Worm (Caenorhabditis elegans) whole organism, L4/young adult: ENCODE results near the gene spig-5.
"Not testable (repeated sequence)": the region's sequence is repeated elsewhere in the genome, so short reads cannot be mapped to it uniquely, and the experiment has no call there.

ENCODE experiments used
- W03F9.2 ChIP-seq: fragments of 150-350 bp; optimal IDR thresholded peaks from 2 replicates; lab custom pipeline; 2014; ENCODE audit warnings: missing biosample characterization, missing genetic modification characterization
- dao-5 ChIP-seq: sonication (generic microtip); optimal IDR thresholded peaks from 2 replicates; lab custom pipeline; 2016; ENCODE audit warnings: missing genotype, missing genetic modification characterization, moderate library complexity, missing compliant biosample characterization
- him-1 ChIP-seq: sonication (generic microtip); optimal IDR thresholded peaks from 2 replicates; lab custom pipeline; 2016; ENCODE audit warnings: missing genotype, missing genetic modification reagents, missing genetic modification characterization, missing compliant biosample characterization

Gene spig-5

ce11 chrV:14294396-14294795 lies 13.9 kb upstream of the spig-5 start, which contains the start of gene F14D7.9:
Gene F14D7.9 (plus strand): TSS chrV:14294696.
- TF ChIP-seq dao-5 (no peak), him-1 (tag; lab: Kevin White, UChicago) (no peak), W03F9.2 (no peak)

ce11 chrV:14296499-14296898 lies 11.8 kb upstream of the spig-5 start, which contains the start of gene F14D7.3:
Gene F14D7.3 (plus strand): TSS chrV:14296799.
- no peak for TF ChIP-seq W03F9.2
- no peak for TF ChIP-seq him-1 (tag; lab: Kevin White, UChicago)
- no peak for TF ChIP-seq dao-5

DNA sequence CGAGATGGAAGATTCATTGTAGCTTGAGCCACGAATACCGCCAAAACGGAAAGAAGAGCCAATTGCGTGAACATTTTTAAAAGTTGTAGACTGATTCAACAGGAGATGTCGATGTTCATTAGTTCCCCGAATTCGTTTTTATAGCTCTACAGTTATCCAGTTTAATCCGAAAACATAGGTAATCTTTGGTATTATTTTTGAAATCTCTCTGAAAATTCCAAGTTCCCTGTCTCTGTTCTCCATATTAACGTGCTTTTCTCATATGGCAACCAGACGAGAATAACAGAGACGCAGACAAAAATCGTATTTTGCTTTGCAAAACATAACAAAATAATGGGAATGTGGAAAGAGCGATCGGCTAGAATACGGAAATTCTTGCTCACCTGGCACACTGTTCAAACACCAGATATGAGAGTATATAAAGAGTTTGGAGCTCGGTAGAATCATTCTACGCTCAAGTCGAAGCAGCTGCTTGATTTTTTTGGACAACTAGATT lies 8.6 kb upstream of the spig-5 start, which contains the start of the genes spig-3 and F14D7.12:
Gene spig-3 (minus strand): TSS at position 101 of the 496 bp plus-strand sequence.
Gene F14D7.12 (plus strand): TSS at position 446 of the 496 bp plus-strand sequence.
- TF ChIP-seq W03F9.2 (no peak), dao-5 (no peak)

- no peak for TF ChIP-seq W03F9.2
- TF ChIP-seq him-1 (tag; lab: Kevin White, UChicago): no peak
- TF ChIP-seq dao-5: no peak
Measured at ce11 chrV:14301076-14301475, 7.2 kb upstream of the spig-5 start, which contains the start of gene F14D7.6. Gene F14D7.6 (plus strand): TSS chrV:14301413.

DNA sequence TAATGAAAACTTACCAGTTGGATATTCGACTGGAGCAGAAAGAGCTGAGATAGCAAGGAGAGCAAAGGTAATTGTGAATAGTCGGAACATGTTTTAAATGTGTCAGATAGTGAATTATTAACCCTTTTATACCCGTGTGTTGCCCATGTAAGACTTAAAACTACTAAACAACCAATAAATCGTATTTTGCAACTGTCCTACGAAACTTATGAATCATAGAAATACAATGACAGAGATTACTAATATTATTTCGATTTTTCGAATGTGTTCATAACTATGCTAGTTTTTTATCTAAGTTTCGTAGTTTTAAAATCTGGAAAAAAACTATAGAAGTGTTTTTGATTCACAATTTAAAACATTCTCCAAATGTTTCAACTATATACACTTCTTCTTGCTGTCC lies 1.5 kb upstream of the spig-5 start, which contains the start of gene spig-4:
Gene spig-4 (minus strand): TSS at position 101 of the 400 bp plus-strand sequence.
- not testable (repeated sequence) for TF ChIP-seq him-1 (tag; lab: Kevin White, UChicago); W03F9.2; dao-5

DNA sequence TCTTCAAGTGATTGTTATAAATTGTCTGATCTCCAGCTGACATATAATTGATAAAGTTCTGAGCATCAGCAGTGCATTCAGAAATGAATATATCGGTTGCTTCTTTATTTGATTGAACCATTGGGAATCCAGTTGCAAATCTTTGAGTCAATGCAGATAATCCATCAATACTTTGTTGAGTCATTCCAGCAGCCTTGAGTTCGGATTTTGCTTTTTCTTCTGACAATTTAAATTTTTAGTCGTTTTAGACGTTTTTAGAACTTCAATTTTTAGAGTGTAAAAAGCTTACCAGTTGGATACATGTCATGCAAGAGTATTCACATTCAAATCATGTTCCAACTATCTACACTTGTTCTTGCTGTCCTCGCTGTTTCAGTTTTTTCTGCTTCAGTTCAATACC lies 1.4 kb downstream of the spig-5 start, which contains the start of gene F14D7.14:
Gene F14D7.14 (plus strand): TSS at position 301 of the 400 bp plus-strand sequence.
- not testable (repeated sequence) for TF ChIP-seq him-1 (tag; lab: Kevin White, UChicago); W03F9.2; dao-5

DNA sequence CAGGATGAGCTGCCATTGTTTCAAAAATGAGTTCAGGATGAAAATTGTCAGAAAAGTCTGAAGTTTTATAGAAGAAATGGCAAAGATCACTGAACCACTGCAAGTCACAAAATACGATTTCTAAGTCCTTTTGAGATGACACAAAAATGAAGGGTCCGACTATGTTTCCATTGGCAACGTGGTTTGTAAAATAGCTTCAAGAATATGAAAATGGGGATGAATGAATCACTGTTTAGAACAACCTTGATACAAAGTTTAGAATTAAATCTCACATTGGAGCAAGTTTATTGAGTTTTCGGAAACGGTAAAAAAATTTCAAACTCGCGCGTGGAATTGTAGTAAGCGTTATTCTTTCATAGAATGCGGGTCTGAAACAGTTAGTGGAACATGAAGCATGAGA lies 2.9 kb downstream of the spig-5 start, which contains the start of gene ddn-3:
Gene ddn-3 (minus strand): TSS at position 101 of the 400 bp plus-strand sequence.
- TF ChIP-seq W03F9.2: no peak
- no peak for TF ChIP-seq dao-5
- TF ChIP-seq him-1 (tag; lab: Kevin White, UChicago): no peak

ce11 chrV:14312695-14313094 lies 4.4 kb downstream of the spig-5 start, which contains the start of gene F14D7.8:
Gene F14D7.8 (minus strand): TSS chrV:14312795.
- no peak for TF ChIP-seq him-1 (tag; lab: Kevin White, UChicago)
- no peak for TF ChIP-seq dao-5

DNA sequence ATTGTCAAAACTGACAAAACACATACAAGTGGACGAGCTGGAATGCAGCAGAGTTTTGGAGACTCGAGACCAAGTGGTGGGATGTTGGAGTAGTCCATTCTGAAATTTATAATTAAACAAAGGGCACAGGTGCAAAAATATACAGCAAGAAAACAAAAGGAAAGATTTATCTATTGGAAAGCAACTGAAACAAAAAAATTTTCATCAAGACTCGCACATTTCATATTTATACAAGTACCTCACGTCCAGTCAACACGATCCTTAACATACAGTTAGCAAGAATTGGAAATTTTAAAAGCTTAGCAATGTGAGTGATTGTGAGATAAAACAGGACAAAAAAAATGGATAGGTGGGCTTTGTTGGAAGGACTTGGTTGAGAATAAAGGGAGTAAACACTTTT lies 6.0 kb downstream of the spig-5 start, which contains the start of gene F47B8.1:
Gene F47B8.1 (minus strand): TSS at position 101 of the 400 bp plus-strand sequence.
- TF ChIP-seq him-1 (tag; lab: Kevin White, UChicago) (no peak), dao-5 (no peak), W03F9.2 (no peak)

- TF ChIP-seq W03F9.2: no peak
- TF ChIP-seq him-1 (tag; lab: Kevin White, UChicago): no peak
- no peak for TF ChIP-seq dao-5
Measured at ce11 chrV:14316525-14316924, 8.3 kb downstream of the spig-5 start, which contains the start of gene F47B8.2. Gene F47B8.2 (minus strand): TSS chrV:14316625.

ce11 chrV:14317204-14317603 lies 8.9 kb downstream of the spig-5 start:
- no peak for TF ChIP-seq dao-5
- no peak for TF ChIP-seq him-1 (tag; lab: Kevin White, UChicago)
- no peak for TF ChIP-seq W03F9.2

DNA sequence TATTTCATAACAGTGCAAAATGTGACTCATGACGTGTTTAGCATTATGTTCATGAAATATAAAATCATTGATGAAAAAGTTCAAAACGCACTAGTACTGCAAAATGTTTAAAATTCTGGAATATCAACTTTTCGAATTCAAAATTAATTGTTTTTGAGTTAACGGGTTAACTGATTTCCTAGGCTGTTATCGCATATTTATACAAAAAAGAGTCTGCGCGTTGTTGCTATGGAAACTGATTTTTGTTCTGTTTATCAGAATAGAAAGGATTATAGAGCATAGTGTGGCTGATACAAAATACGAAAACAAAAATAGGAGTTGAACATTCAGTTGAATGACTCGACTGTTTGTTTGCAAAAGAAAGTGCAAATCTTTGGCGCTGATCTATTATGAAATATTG lies 9.4 kb downstream of the spig-5 start:
- no peak for TF ChIP-seq W03F9.2
- TF ChIP-seq him-1 (tag; lab: Kevin White, UChicago): no peak
- TF ChIP-seq dao-5: no peak

- TF ChIP-seq W03F9.2: no peak
- TF ChIP-seq dao-5: no peak
- TF ChIP-seq him-1 (tag; lab: Kevin White, UChicago): no peak
Measured at ce11 chrV:14319101-14319781, 11.0 kb downstream of the spig-5 start, which contains the start of gene F47B8.13. Gene F47B8.13 (minus strand): TSS chrV:14319731.

DNA sequence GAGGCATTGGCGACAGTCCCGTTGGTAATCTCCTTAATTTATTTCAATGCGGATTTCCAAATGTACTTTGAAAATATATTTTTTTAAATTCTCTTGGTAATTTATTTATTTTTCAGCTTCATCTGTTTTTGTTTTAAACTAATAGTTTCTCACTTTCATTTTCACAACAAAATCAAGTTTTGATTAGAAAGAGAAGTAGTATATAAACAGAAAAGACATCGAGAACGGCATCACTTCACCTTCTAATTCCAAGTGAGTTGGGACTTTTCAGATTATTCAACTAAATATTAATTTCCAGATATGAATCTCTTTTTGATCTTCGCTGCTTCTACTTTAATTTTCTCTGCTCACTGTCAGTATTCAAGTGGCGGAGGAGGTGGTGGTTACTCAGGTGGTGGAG lies 12.0 kb downstream of the spig-5 start, which contains the start of gene F47B8.14:
Gene F47B8.14 (plus strand): TSS at position 301 of the 400 bp plus-strand sequence.
- TF ChIP-seq him-1 (tag; lab: Kevin White, UChicago) (no peak), dao-5 (no peak), W03F9.2 (no peak)
